Worm (Caenorhabditis elegans): ENCODE measurements around the gene nep-12.

DNA sequence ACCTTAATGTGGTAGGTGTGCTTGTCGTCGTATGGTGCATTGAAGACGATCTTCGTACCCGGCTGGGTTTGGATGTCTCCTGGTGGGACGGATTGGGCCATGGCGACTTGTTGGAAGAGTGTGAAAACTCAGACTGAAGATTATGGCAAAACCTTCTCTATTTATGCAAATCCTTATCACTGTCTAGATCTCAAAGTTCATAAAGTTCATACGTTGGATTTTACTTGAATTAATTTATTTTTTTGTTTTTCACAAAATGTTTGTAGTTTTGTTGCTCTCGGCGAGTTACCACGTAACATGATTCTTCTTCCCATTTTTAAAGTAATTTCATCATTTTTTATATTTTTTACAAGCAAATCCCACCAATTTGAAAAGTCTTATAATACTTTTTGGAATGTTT, 1.8 kb upstream of the nep-12 start, which contains the start of gene msp-3:
- TF ChIP-seq che-1 (tag; optimal IDR thresholded peaks at IDR 0.05), result no peak
- TF ChIP-seq sdc-2 (tag; optimal IDR thresholded peaks at IDR 0.05), result no peak
- TF ChIP-seq ama-1 (optimal IDR thresholded peaks at IDR 0.05), result no peak
- no peak for TF ChIP-seq npax-4 (tag; optimal IDR thresholded peaks at IDR 0.05)
- TF ChIP-seq nfya-1 (tag; optimal IDR thresholded peaks at IDR 0.05), result no peak
- no peak for TF ChIP-seq pqm-1 (tag; optimal IDR thresholded peaks at IDR 0.05)
- no peak for TF ChIP-seq ceh-30 (tag; optimal IDR thresholded peaks at IDR 0.05)
